1 fruit fly cellular context compared by ENCODE assay signal in genomic region chr3R:17078961-17079858, dm6.
TF ChIP-seq lines count a peak whose summit lies in the region.

No protein-coding gene starts in this region.

TF ChIP-seq in whole organism, embryonic, 481 proteins besides CTCF, POLR2A, EP300 and RAD21 (continued from another document):
- TF ChIP-seq CG3281 (GFP tag; optimal IDR thresholded peaks at IDR 0.05; lab: Kevin White, UChicago) (peak; percentile 8), MTF-1 (GFP tag; optimal IDR thresholded peaks at IDR 0.05; lab: Kevin White, UChicago; ENCODE audit: borderline replicate concordance) (peak; percentile 59), CG8924 (tag; optimal IDR thresholded peaks at IDR 0.05; lab: Kevin White, UChicago) (peak; percentile 62), tll (GFP tag; optimal IDR thresholded peaks at IDR 0.05; lab: Kevin White, UChicago) (peak in 1 of 2 experiments; percentile 59), CG14441 (GFP tag; IDR thresholded peaks at IDR 0.05; lab: Robert Waterston, UW) (0 out of 2 replicates have a peak, but pooled peaks have one; percentile 10), CG9932 (GFP tag; IDR thresholded peaks at IDR 0.05; lab: Robert Waterston, UW) (peak; percentile 19; the same call in 1 of the 2 replicates), eve (GFP tag; optimal IDR thresholded peaks at IDR 0.05; lab: Kevin White, UChicago) (peak in 1 of 2 experiments; percentile 31), CG7556 (GFP tag; optimal IDR thresholded peaks at IDR 0.05; lab: Kevin White, UChicago) (peak; percentile 1), Abd-B (GFP tag; optimal IDR thresholded peaks at IDR 0.05; lab: Kevin White, UChicago) (no peak), CG17328 (GFP tag; IDR thresholded peaks at IDR 0.05; lab: Robert Waterston, UW) (0 out of 2 replicates have a peak, but pooled peaks have one; percentile 32), Xrp1 (GFP tag; IDR thresholded peaks at IDR 0.05; lab: Robert Waterston, UW) (peak; percentile 36; the same call in 1 of the 2 replicates), D (optimal IDR thresholded peaks at IDR 0.05; lab: Kevin White, UChicago) (peak; percentile 84), D (GFP tag; optimal IDR thresholded peaks at IDR 0.05; lab: Kevin White, UChicago) (peak; percentile 11), Blimp-1 (GFP tag; optimal IDR thresholded peaks at IDR 0.05; lab: Kevin White, UChicago) (peak; percentile 20), Pdp1 (GFP tag; optimal IDR thresholded peaks at IDR 0.05; lab: Kevin White, UChicago) (peak in 1 of 2 experiments; percentile 57), CG6254 (GFP tag; optimal IDR thresholded peaks at IDR 0.05; lab: Kevin White, UChicago) (peak; percentile 29), pfk (GFP tag; optimal IDR thresholded peaks at IDR 0.05; lab: Kevin White, UChicago) (peak; percentile 5), Drgx (GFP tag; IDR thresholded peaks at IDR 0.05; lab: Robert Waterston, UW) (peak; percentile 21; the same call in 1 of the 2 replicates), so (GFP tag; IDR thresholded peaks at IDR 0.05; lab: Robert Waterston, UW) (0 out of 3 replicates have a peak, but pooled peaks have one; percentile 8), CG1603 (tag; optimal IDR thresholded peaks at IDR 0.05; lab: Kevin White, UChicago) (peak; percentile 20), prd (optimal IDR thresholded peaks at IDR 0.05; lab: Kevin White, UChicago) (no peak), prd (GFP tag; IDR thresholded peaks at IDR 0.05; lab: Robert Waterston, UW) (no peak), Med (GFP tag; lab: Kevin White, UChicago) (peak; percentile 87), Taf1 (GFP tag; IDR thresholded peaks at IDR 0.05; lab: Robert Waterston, UW) (peak; percentile 21; the same call in 1 of the 2 replicates), sd (tag; optimal IDR thresholded peaks at IDR 0.05; lab: Kevin White, UChicago) (peak; percentile 27), ash1 (GFP tag; optimal IDR thresholded peaks at IDR 0.05; lab: Kevin White, UChicago) (peak; percentile 11), lab (GFP tag; optimal IDR thresholded peaks at IDR 0.05; lab: Kevin White, UChicago) (peak; percentile 56), Sox100B (GFP tag; optimal IDR thresholded peaks at IDR 0.05; lab: Kevin White, UChicago) (peak; percentile 43), CrebB (tag; optimal IDR thresholded peaks at IDR 0.05; lab: Kevin White, UChicago) (peak; percentile 68), CG6689 (GFP tag; IDR thresholded peaks at IDR 0.05; lab: Robert Waterston, UW) (no peak), CG4328 (GFP tag; optimal IDR thresholded peaks at IDR 0.05; lab: Kevin White, UChicago) (peak; percentile 34), crp (GFP tag; optimal IDR thresholded peaks at IDR 0.05; lab: Kevin White, UChicago) (peak in 1 of 2 experiments; percentile 71), kni (GFP tag; optimal IDR thresholded peaks at IDR 0.05; lab: Kevin White, UChicago) (peak; percentile 86), fd102C (GFP tag; optimal IDR thresholded peaks at IDR 0.05; lab: Kevin White, UChicago) (peak; percentile 62), CG3995 (GFP tag; optimal IDR thresholded peaks at IDR 0.05; lab: Kevin White, UChicago) (no peak), slp2 (GFP tag; optimal IDR thresholded peaks at IDR 0.05; lab: Kevin White, UChicago) (no peak), ATbp (GFP tag; optimal IDR thresholded peaks at IDR 0.05; lab: Kevin White, UChicago) (peak; percentile 30), mirr (GFP tag; optimal IDR thresholded peaks at IDR 0.05; lab: Kevin White, UChicago) (peak; percentile 78), unpg (GFP tag; optimal IDR thresholded peaks at IDR 0.05; lab: Kevin White, UChicago) (peak; percentile 23), CG12942 (GFP tag; optimal IDR thresholded peaks at IDR 0.05; lab: Kevin White, UChicago) (no peak), Hr78 (GFP tag; optimal IDR thresholded peaks at IDR 0.05; lab: Kevin White, UChicago) (peak in 1 of 2 experiments; percentile 83), ci (GFP tag; IDR thresholded peaks at IDR 0.05; lab: Robert Waterston, UW) (peak; percentile 55; the same call in 1 of the 3 replicates), hkb (optimal IDR thresholded peaks at IDR 0.05; lab: Kevin White, UChicago) (no peak), hkb (GFP tag; IDR thresholded peaks at IDR 0.05; lab: Robert Waterston, UW) (0 out of 2 replicates have a peak, but pooled peaks have one; percentile 7), peb (GFP tag; IDR thresholded peaks at IDR 0.05; lab: Robert Waterston, UW) (no peak), H2.0 (GFP tag; IDR thresholded peaks at IDR 0.05; lab: Robert Waterston, UW) (no peak), Tbp (GFP tag; optimal IDR thresholded peaks at IDR 0.05; lab: Kevin White, UChicago) (no peak), CG1529 (GFP tag; optimal IDR thresholded peaks at IDR 0.05; lab: Kevin White, UChicago) (peak; percentile 11), CG12071 (GFP tag; optimal IDR thresholded peaks at IDR 0.05; lab: Kevin White, UChicago) (peak; percentile 50), Awh (GFP tag; IDR thresholded peaks at IDR 0.05; lab: Robert Waterston, UW) (peak; percentile 49), CG32767 (GFP tag; IDR thresholded peaks at IDR 0.05; lab: Robert Waterston, UW) (0 out of 2 replicates have a peak, but pooled peaks have one; percentile 8), sr (GFP tag; IDR thresholded peaks at IDR 0.05; lab: Robert Waterston, UW) (no peak), Fer1 (GFP tag; optimal IDR thresholded peaks at IDR 0.05; lab: Kevin White, UChicago) (no peak), nom (GFP tag; optimal IDR thresholded peaks at IDR 0.05; lab: Kevin White, UChicago) (peak; percentile 61), CG34376 (GFP tag; optimal IDR thresholded peaks at IDR 0.05; lab: Kevin White, UChicago) (peak; percentile 41), CG18476 (GFP tag; optimal IDR thresholded peaks at IDR 0.05; lab: Kevin White, UChicago) (no peak), danr (GFP tag; IDR thresholded peaks at IDR 0.05; lab: Robert Waterston, UW) (no peak), CG33557 (GFP tag; optimal IDR thresholded peaks at IDR 0.05; lab: Kevin White, UChicago) (peak; percentile 63), CG15696 (tag; optimal IDR thresholded peaks at IDR 0.05; lab: Kevin White, UChicago) (peak; percentile 27), Hr51 (GFP tag; optimal IDR thresholded peaks at IDR 0.05; lab: Kevin White, UChicago) (no peak), crc (GFP tag; optimal IDR thresholded peaks at IDR 0.05; lab: Kevin White, UChicago) (no peak), cg (GFP tag; optimal IDR thresholded peaks at IDR 0.05; lab: Kevin White, UChicago) (peak; percentile 88), usp (GFP tag; optimal IDR thresholded peaks at IDR 0.05; lab: Kevin White, UChicago) (no peak), CG8359 (GFP tag; optimal IDR thresholded peaks at IDR 0.05; lab: Kevin White, UChicago; ENCODE audit: borderline replicate concordance) (peak; percentile 34), gcm (GFP tag; optimal IDR thresholded peaks at IDR 0.05; lab: Kevin White, UChicago) (peak; percentile 82), CG17359 (tag; optimal IDR thresholded peaks at IDR 0.05; lab: Kevin White, UChicago) (no peak), CG3847 (GFP tag; IDR thresholded peaks at IDR 0.05; lab: Robert Waterston, UW) (no peak), CG17568 (GFP tag; optimal IDR thresholded peaks at IDR 0.05; lab: Kevin White, UChicago) (peak; percentile 28), HLHmδ (GFP tag; optimal IDR thresholded peaks at IDR 0.05; lab: Kevin White, UChicago) (peak; percentile 98), gt (GFP tag; IDR thresholded peaks at IDR 0.05; lab: Robert Waterston, UW) (no peak), CG4707 (GFP tag; optimal IDR thresholded peaks at IDR 0.05; lab: Kevin White, UChicago) (peak; percentile 46), CG13123 (GFP tag; optimal IDR thresholded peaks at IDR 0.05; lab: Kevin White, UChicago) (no peak), dysf (GFP tag; IDR thresholded peaks at IDR 0.05; lab: Robert Waterston, UW) (no peak), wek (GFP tag; optimal IDR thresholded peaks at IDR 0.05; lab: Kevin White, UChicago) (peak; percentile 73), Atf6 (GFP tag; IDR thresholded peaks at IDR 0.05; lab: Robert Waterston, UW) (peak; percentile 40; the same call in 1 of the 2 replicates), CG5953 (GFP tag; IDR thresholded peaks at IDR 0.05; lab: Robert Waterston, UW) (no peak), ac (GFP tag; optimal IDR thresholded peaks at IDR 0.05; lab: Kevin White, UChicago) (peak; percentile 61), Dip2 (GFP tag; IDR thresholded peaks at IDR 0.05; lab: Robert Waterston, UW) (no peak), CG12769 (tag; optimal IDR thresholded peaks at IDR 0.05; lab: Kevin White, UChicago) (peak; percentile 69), CG8290 (GFP tag; optimal IDR thresholded peaks at IDR 0.05; lab: Kevin White, UChicago) (no peak), CG8290 (tag; optimal IDR thresholded peaks at IDR 0.05; lab: Kevin White, UChicago) (peak; percentile 13 to 74), ttk (GFP tag; IDR thresholded peaks at IDR 0.05; lab: Robert Waterston, UW) (no peak), tup (GFP tag; optimal IDR thresholded peaks at IDR 0.05; lab: Kevin White, UChicago) (no peak), CG2889 (GFP tag; IDR thresholded peaks at IDR 0.05; lab: Robert Waterston, UW) (no peak), CG15011 (GFP tag; optimal IDR thresholded peaks at IDR 0.05; lab: Kevin White, UChicago) (peak; percentile 26), CG10979 (tag; optimal IDR thresholded peaks at IDR 0.05; lab: Kevin White, UChicago) (no peak), Rfx (GFP tag; IDR thresholded peaks at IDR 0.05; lab: Robert Waterston, UW) (peak; percentile 35; the same call in 1 of the 2 replicates), HmgZ (tag; optimal IDR thresholded peaks at IDR 0.05; lab: Kevin White, UChicago) (peak; percentile 45), CG10959 (GFP tag; IDR thresholded peaks at IDR 0.05; lab: Robert Waterston, UW) (no peak), zfh1 (GFP tag; IDR thresholded peaks at IDR 0.05; lab: Robert Waterston, UW) (0 out of 3 replicates have a peak, but pooled peaks have one; percentile 29), CG1233 (GFP tag; optimal IDR thresholded peaks at IDR 0.05; lab: Kevin White, UChicago) (peak; percentile 20)
TF ChIP-seq in whole organism, embryonic: peak in this region for 115.
